Worm (Caenorhabditis elegans) whole organism, midembryonic: ENCODE measurements around the gene ZC21.6.

Source experiments
- T22C8.4 ChIP-seq: fragments of 200-800 bp; sonication (Bioruptor generic); IDR thresholded peaks from 2 replicates; pipeline ENCODE4 v1.3.6; 2022; ENCODE audit warnings: missing genetic modification characterization, missing compliant biosample characterization
- cog-1 ChIP-seq: sonication (generic microtip); optimal IDR thresholded peaks from 2 replicates; lab custom pipeline; 2016; ENCODE audit warnings: missing genetic modification characterization, missing compliant biosample characterization
- flt-1 ChIP-seq: fragments of 200-800 bp; sonication (Bioruptor generic); IDR thresholded peaks from 2 replicates; pipeline ENCODE4 v1.3.6; 2022; ENCODE audit warnings: missing genetic modification characterization, missing compliant biosample characterization
- klf-2 ChIP-seq: fragments of 200-800 bp; sonication (Bioruptor generic); conservative IDR thresholded peaks from 2 replicates; pipeline ENCODE4 v1.3.6; 2022; ENCODE audit warnings: missing genetic modification reagents, missing genetic modification characterization, missing compliant biosample characterization
- med-1 ChIP-seq: sonication (generic microtip); optimal IDR thresholded peaks from 2 replicates; lab custom pipeline; 2017; ENCODE audit warnings: missing genetic modification characterization, mild to moderate bottlenecking, missing compliant biosample characterization, antibody characterized with exemption, missing genetic modification reagents; ENCODE audit not compliant: insufficient read depth
- ref-1 ChIP-seq: fragments of 200-800 bp; sonication (Bioruptor generic); conservative IDR thresholded peaks from 2 replicates; pipeline ENCODE4 v1.3.6; 2022; ENCODE audit warnings: missing genetic modification reagents, missing genetic modification characterization, missing compliant biosample characterization
- tab-1 ChIP-seq: fragments of 200-800 bp; sonication (Bioruptor generic); IDR thresholded peaks from 2 replicates; pipeline ENCODE4 v1.3.6; 2022; ENCODE audit warnings: missing genetic modification characterization, missing compliant biosample characterization
- ztf-23 ChIP-seq: fragments of 200-800 bp; sonication (Bioruptor generic); IDR thresholded peaks from 2 replicates; pipeline ENCODE4 v1.3.6; 2022; ENCODE audit warnings: missing genetic modification reagents, missing genetic modification characterization, missing compliant biosample characterization
- ztf-29 ChIP-seq: fragments of 200-800 bp; sonication (Bioruptor generic); IDR thresholded peaks from 2 replicates; pipeline ENCODE4 v1.3.6; 2022; ENCODE audit warnings: missing genetic modification reagents, missing genetic modification characterization, missing compliant biosample characterization

The ZC21.6 gene

DNA sequence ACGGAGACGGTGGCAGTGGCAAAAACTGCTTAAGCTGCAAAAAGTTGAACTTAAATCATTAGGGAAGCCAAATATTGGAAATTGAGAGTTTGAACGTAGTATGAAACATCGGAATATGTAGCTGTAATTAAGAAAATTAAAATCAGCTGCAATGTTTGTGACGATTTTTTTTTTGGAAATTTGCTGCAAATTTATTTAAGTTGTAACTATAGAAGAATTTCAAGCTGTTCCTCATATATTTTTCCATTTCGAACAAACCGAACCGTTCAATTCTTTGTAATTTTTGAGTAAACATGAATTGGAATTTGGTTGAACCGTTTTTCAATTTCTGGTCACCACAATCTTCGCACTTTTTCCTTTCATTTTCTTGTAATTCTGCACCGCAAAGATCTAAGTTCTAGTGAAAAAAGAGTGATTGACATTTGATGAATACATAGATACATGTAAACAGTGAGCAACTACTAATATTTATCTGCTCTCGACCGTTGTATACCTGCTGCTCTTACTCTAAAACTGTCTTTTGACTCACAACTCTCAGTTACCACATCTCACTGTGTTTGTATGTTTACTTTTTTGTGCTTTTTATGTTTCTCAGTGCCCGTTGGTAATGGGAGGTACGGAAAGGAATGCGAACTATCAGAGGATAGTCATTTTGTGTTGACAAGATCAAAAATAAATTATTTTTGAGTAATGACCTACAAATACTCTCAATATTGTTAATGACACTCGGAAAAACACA is 23.6 kb downstream of the ZC21.6 start:
- TF ChIP-seq T22C8.4 (GFP tag; lab: Robert Waterston, UW) = no peak
- TF ChIP-seq tab-1 (GFP tag; lab: Robert Waterston, UW) = no peak
- TF ChIP-seq ztf-29 (GFP tag; lab: Robert Waterston, UW) = no peak

DNA sequence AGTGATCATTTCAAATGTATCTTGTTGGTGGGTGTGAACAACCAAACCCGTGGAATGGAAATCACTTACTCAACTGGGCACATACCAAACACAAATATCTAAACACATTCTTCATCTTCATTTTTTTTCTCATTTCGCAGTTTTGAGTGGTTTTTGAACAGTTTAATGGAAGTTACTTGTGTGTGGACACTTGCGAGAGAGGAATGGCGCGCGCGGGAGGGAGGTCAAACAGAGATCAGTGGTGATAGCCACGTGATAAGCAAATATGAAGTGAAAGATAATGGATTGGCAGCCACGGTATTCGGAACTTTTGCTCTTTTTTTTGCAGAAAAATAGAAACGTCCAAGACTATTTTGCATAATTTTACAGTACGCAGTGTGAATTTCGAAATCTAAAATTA is 24.8 kb downstream of the ZC21.6 start:
- TF ChIP-seq klf-2 (no peak), flt-1 (GFP tag; lab: Robert Waterston, UW) (no peak), ref-1 (GFP tag; lab: Robert Waterston, UW) (no peak)

DNA sequence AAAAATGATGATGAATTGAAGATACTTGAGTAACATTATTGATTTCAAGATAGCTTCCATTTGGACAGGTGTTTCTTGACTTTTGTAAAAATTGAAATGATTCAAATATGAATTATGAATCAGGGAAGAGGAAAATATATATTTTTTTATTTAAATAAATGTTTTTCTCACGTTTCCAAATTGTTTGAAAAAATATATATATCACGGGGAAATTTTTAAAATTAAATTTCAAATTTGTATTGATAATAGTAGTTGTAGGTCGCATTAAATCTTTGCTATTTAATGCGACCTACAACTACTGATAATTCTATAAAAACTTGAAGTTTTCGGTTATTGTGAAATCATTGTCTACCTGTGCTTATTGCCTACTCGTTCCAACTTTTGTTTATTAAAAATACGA is 25.5 kb downstream of the ZC21.6 start, which contains the start of gene ZC21.8:
ZC21.8 (minus strand) TSS at position 101 of the 400 bp plus-strand sequence.
- TF ChIP-seq klf-2 (no peak), flt-1 (GFP tag; lab: Robert Waterston, UW) (no peak), ref-1 (GFP tag; lab: Robert Waterston, UW) (no peak), T22C8.4 (GFP tag; lab: Robert Waterston, UW) (no peak), med-1 (GFP tag; lab: Kevin White, UChicago) (no peak), tab-1 (GFP tag; lab: Robert Waterston, UW) (no peak), ztf-29 (GFP tag; lab: Robert Waterston, UW) (no peak), ztf-23 (GFP tag; lab: Robert Waterston, UW) (no peak), cog-1 (no peak)

ce11 chrIII:8518990-8519389 is 26.4 kb downstream of the ZC21.6 start:
- TF ChIP-seq klf-2 (no peak), flt-1 (GFP tag; lab: Robert Waterston, UW) (no peak), cog-1 (no peak), ztf-29 (GFP tag; lab: Robert Waterston, UW) (no peak), ref-1 (GFP tag; lab: Robert Waterston, UW) (no peak), T22C8.4 (GFP tag; lab: Robert Waterston, UW) (no peak), tab-1 (GFP tag; lab: Robert Waterston, UW) (no peak), med-1 (GFP tag; lab: Kevin White, UChicago) (no peak), ztf-23 (GFP tag; lab: Robert Waterston, UW) (no peak)

DNA sequence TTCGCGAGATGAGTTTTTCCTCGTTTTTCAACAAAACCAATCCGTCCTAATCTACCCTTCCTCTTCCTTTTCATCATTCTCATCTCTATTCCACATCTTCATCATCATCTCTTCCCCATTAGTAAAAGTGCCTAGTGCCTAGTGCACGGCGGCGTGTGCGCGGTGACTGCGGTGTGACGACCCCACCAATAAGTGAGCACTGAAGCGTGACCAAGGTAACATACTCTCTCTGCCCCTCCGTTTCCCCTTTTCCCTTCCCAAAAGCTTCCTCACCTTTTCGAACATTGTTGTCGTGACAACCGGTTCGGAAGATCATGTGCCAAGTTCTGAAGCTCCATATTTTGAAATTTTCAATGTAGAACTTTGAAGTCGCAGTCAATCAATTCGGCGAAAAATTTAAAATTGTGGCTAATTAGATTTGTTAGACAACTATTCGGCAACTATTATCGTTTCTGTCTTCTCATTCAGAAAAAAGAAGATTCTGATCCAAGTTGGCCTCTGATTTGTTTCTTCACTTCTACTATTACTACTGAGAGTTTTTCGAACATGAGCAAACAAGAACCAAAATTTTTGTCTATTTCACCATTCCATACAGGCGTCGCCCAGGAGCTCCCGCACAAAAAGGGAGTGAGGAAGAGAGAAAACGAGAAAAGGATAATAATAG is 33.0 kb downstream of the ZC21.6 start:
- TF ChIP-seq tab-1 (GFP tag; lab: Robert Waterston, UW) = no peak

ce11 chrIII:8511711-8512110 is 33.7 kb downstream of the ZC21.6 start:
- TF ChIP-seq med-1 (GFP tag; lab: Kevin White, UChicago) (no peak), tab-1 (GFP tag; lab: Robert Waterston, UW) (no peak), klf-2 (no peak), cog-1 (no peak), ztf-29 (GFP tag; lab: Robert Waterston, UW) (no peak), ref-1 (GFP tag; lab: Robert Waterston, UW) (no peak), T22C8.4 (GFP tag; lab: Robert Waterston, UW) (no peak), flt-1 (GFP tag; lab: Robert Waterston, UW) (no peak), ztf-23 (GFP tag; lab: Robert Waterston, UW) (no peak)

DNA sequence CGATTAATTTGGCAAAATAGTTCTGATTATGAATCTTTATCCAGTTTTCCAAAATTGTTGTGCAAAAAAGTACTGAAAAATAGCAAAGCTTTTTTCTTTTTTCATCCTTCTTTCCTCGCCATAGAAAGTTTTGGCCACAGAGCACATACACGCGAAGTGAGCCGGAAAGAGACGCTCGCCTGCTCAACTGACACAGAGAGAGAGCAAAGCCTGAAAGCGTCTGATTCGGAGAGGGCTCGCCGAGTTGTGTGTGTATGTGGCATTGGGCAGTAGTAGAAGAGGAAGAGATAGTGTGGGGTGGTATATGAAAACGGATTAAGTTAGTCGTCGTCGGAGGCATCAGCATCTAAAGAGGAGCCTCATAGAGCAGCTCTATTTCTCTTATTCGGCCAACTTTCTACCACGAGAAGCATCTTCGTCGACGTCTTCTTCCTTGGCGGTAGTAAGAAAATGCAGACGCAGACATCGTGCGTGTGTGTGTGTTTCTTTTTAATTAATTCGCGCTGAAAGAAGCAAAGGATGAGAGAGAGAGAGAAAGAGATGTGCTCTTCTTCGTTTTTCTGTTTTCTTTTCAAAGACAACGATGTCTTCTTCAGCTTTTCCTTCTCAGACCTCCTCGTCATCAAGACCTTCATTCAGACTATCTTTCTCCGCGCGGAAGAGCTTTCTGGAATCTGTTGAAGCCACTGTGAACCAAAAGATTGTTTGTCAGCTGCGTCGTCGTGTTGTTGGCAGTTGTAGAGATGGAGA is 35.6 kb downstream of the ZC21.6 start:
- TF ChIP-seq ztf-23 (GFP tag; lab: Robert Waterston, UW) (peak; percentile 36; the same call in 1 of the 2 replicates), ref-1 (GFP tag; lab: Robert Waterston, UW) (no peak), med-1 (GFP tag; lab: Kevin White, UChicago) (no peak), tab-1 (GFP tag; lab: Robert Waterston, UW) (0 out of 2 replicates have a peak, but pooled peaks have one; percentile 8)

DNA sequence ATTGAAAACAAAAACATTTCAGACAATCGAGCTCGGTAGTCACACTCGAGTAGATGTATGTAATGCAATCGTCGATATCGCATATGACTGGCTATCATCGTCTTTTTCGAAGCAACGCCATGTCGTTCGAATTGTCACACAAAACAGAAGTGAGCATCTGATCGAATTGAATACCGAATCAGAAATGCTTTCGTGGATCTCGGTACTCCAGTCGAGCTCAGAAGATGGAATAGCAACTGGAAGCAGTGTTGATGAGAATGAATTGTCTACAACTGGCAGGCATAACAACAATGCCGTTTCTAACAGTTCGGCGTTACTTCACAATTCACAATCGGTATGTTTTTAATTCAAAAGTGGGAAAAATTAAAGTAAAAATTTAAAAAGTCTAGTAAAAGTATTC is 36.2 kb downstream of the ZC21.6 start:
- TF ChIP-seq klf-2 (no peak), med-1 (GFP tag; lab: Kevin White, UChicago) (no peak), ztf-29 (GFP tag; lab: Robert Waterston, UW) (no peak)

ce11 chrIII:8506348-8506747 is 39.1 kb downstream of the ZC21.6 start:
- TF ChIP-seq ref-1 (GFP tag; lab: Robert Waterston, UW) (no peak), ztf-29 (GFP tag; lab: Robert Waterston, UW) (no peak), klf-2 (no peak), med-1 (GFP tag; lab: Kevin White, UChicago) (no peak), flt-1 (GFP tag; lab: Robert Waterston, UW) (no peak), T22C8.4 (GFP tag; lab: Robert Waterston, UW) (no peak), ztf-23 (GFP tag; lab: Robert Waterston, UW) (no peak), tab-1 (GFP tag; lab: Robert Waterston, UW) (no peak), cog-1 (no peak)
